Worm (Caenorhabditis elegans) whole organism, L2 larva: Measurements from ENCODE around the gene ufm-1.
A peak's percentile ranks its signal among the peaks of the same experiment; 100 is the strongest.

Experiments
- C34F6.9 ChIP-seq: fragments of 150-350 bp; optimal IDR thresholded peaks from 2 replicates; lab custom pipeline; 2014; ENCODE audit warnings: missing biosample characterization, missing genetic modification characterization
- F13H6.1 ChIP-seq: sonication (generic microtip); optimal IDR thresholded peaks from 2 replicates; lab custom pipeline; 2016; ENCODE audit warnings: missing genetic modification characterization, missing compliant biosample characterization
- R02D3.7 ChIP-seq: fragments of 150-350 bp; optimal IDR thresholded peaks from 2 replicates; lab custom pipeline; 2014; ENCODE audit warnings: missing biosample characterization, missing genetic modification characterization
- Y55F3AM.14 ChIP-seq: fragments of 200-800 bp; sonication (Bioruptor generic); optimal IDR thresholded peaks from 2 replicates; lab custom pipeline; 2018; ENCODE audit warnings: mild to moderate bottlenecking, missing genetic modification characterization, missing compliant biosample characterization
- ZK546.5 ChIP-seq: sonication (generic microtip); optimal IDR thresholded peaks from 2 replicates; lab custom pipeline; 2017; ENCODE audit warnings: missing biosample characterization, missing genetic modification characterization
- alr-1 ChIP-seq: fragments of 150-350 bp; optimal IDR thresholded peaks from 2 replicates; lab custom pipeline; 2014; ENCODE audit warnings: missing biosample characterization, missing genetic modification characterization
- aly-2 ChIP-seq: fragments of 150-350 bp; optimal IDR thresholded peaks from 2 replicates; lab custom pipeline; 2014; ENCODE audit warnings: missing biosample characterization, missing genetic modification characterization
- ama-1 ChIP-seq: fragments of 150-350 bp; optimal IDR thresholded peaks from 2 replicates; lab custom pipeline; 2018; ENCODE audit warnings: inconsistent platforms
- crh-2 ChIP-seq: sonication (generic microtip); optimal IDR thresholded peaks from 2 replicates; lab custom pipeline; 2017; ENCODE audit warnings: missing biosample characterization, missing genetic modification characterization
- dmd-4 ChIP-seq: sonication (generic microtip); optimal IDR thresholded peaks from 2 replicates; lab custom pipeline; 2017; ENCODE audit warnings: missing biosample characterization, missing genetic modification characterization
- elt-1 ChIP-seq: fragments of 150-350 bp; optimal IDR thresholded peaks from 2 replicates; lab custom pipeline; 2014; ENCODE audit warnings: missing biosample characterization, missing genetic modification characterization
- fos-1 ChIP-seq: fragments of 150-350 bp; optimal IDR thresholded peaks from 2 replicates; lab custom pipeline; 2014; ENCODE audit warnings: missing biosample characterization, missing genetic modification characterization
- gmeb-1 ChIP-seq: fragments of 150-350 bp; optimal IDR thresholded peaks from 2 replicates; lab custom pipeline; 2014; ENCODE audit warnings: missing biosample characterization, missing genetic modification characterization
- lsy-2 ChIP-seq, 2 experiments: fragments of 150-350 bp in 1 of 2; sonication (generic microtip) in 1 of 2; optimal IDR thresholded peaks; 2 replicates each; lab custom pipeline; 2014 to 2017; ENCODE audit warnings: missing biosample characterization in 2 of 2, missing genetic modification characterization in 2 of 2
- mbf-1 ChIP-seq: sonication (generic microtip); optimal IDR thresholded peaks from 2 replicates; lab custom pipeline; 2017; ENCODE audit warnings: missing biosample characterization, missing genetic modification characterization
- mdl-1 ChIP-seq, 2 experiments: fragments of 150-350 bp in 1 of 2; sonication (generic microtip) in 1 of 2; optimal IDR thresholded peaks; 2 replicates each; lab custom pipeline; 2017; ENCODE audit warnings: missing biosample characterization in 2 of 2, missing genetic modification characterization in 2 of 2
- nhr-10 ChIP-seq: sonication (generic microtip); optimal IDR thresholded peaks from 2 replicates; lab custom pipeline; 2017; ENCODE audit warnings: missing biosample characterization, missing genetic modification characterization
- nhr-11 ChIP-seq: fragments of 150-350 bp; optimal IDR thresholded peaks from 2 replicates; lab custom pipeline; 2014; ENCODE audit warnings: missing biosample characterization, missing genetic modification characterization
- nhr-12 ChIP-seq: fragments of 150-350 bp; optimal IDR thresholded peaks from 2 replicates; lab custom pipeline; 2014; ENCODE audit warnings: missing biosample characterization, missing genetic modification characterization
- nhr-129 ChIP-seq: fragments of 150-350 bp; optimal IDR thresholded peaks from 2 replicates; lab custom pipeline; 2014; ENCODE audit warnings: missing biosample characterization, missing genetic modification characterization
- nhr-21 ChIP-seq: fragments of 150-350 bp; optimal IDR thresholded peaks from 2 replicates; lab custom pipeline; 2014; ENCODE audit warnings: missing biosample characterization, missing genetic modification characterization
- nhr-23 ChIP-seq: fragments of 150-350 bp; optimal IDR thresholded peaks from 2 replicates; lab custom pipeline; 2014; ENCODE audit warnings: missing biosample characterization, missing genetic modification reagents, missing genetic modification characterization
- nhr-25 ChIP-seq: fragments of 150-350 bp; sonication (generic microtip); optimal IDR thresholded peaks from 3 replicates; lab custom pipeline; 2014; ENCODE audit warnings: missing biosample characterization, missing genetic modification characterization
- nhr-6 ChIP-seq: fragments of 150-350 bp; optimal IDR thresholded peaks from 2 replicates; lab custom pipeline; 2014; ENCODE audit warnings: missing biosample characterization, missing genetic modification characterization
- nhr-77 ChIP-seq: fragments of 150-350 bp; optimal IDR thresholded peaks from 2 replicates; lab custom pipeline; 2014; ENCODE audit warnings: missing biosample characterization, missing genetic modification characterization
- peb-1 ChIP-seq: fragments of 150-350 bp; optimal IDR thresholded peaks from 2 replicates; lab custom pipeline; 2014; ENCODE audit warnings: missing biosample characterization, missing genetic modification characterization
- skn-1 ChIP-seq: sonication (generic microtip); optimal IDR thresholded peaks from 2 replicates; lab custom pipeline; 2017; ENCODE audit warnings: missing biosample characterization, missing genetic modification characterization
- sma-3 ChIP-seq: sonication (generic microtip); optimal IDR thresholded peaks from 2 replicates; lab custom pipeline; 2016; ENCODE audit warnings: missing genetic modification reagents, missing genetic modification characterization, missing compliant biosample characterization
- sma-9 ChIP-seq, 2 experiments: fragments of 150-350 bp in 1 of 2; sonication (generic microtip) in 1 of 2; optimal IDR thresholded peaks; 2 replicates each; lab custom pipeline; 2014 to 2016; ENCODE audit warnings: missing genetic modification characterization in 2 of 2, mild to moderate bottlenecking in 1 of 2, missing biosample characterization in 1 of 2, missing compliant biosample characterization in 1 of 2, missing genetic modification reagents in 1 of 2, moderate library complexity in 1 of 2
- snpc-4 ChIP-seq: fragments of 150-350 bp; optimal IDR thresholded peaks from 2 replicates; lab custom pipeline; 2014; ENCODE audit warnings: missing biosample characterization, missing genetic modification characterization
- unc-39 ChIP-seq: fragments of 150-350 bp; optimal IDR thresholded peaks from 2 replicates; lab custom pipeline; 2014; ENCODE audit warnings: missing biosample characterization, missing genetic modification characterization
- unc-55 ChIP-seq: fragments of 150-350 bp; sonication (generic microtip); optimal IDR thresholded peaks from 3 replicates; lab custom pipeline; 2014; ENCODE audit warnings: missing biosample characterization, missing genetic modification reagents, missing genetic modification characterization
- unc-62 ChIP-seq: fragments of 150-350 bp; optimal IDR thresholded peaks from 2 replicates; lab custom pipeline; 2014; ENCODE audit warnings: missing biosample characterization, missing genetic modification reagents, missing genetic modification characterization
- zag-1 ChIP-seq: fragments of 150-350 bp; optimal IDR thresholded peaks from 2 replicates; lab custom pipeline; 2014; ENCODE audit warnings: missing biosample characterization, missing genetic modification characterization
- ztf-1 ChIP-seq: fragments of 200-800 bp; sonication (Bioruptor generic); conservative IDR thresholded peaks from 2 replicates; pipeline ENCODE4 v1.3.6; 2022; ENCODE audit warnings: missing genetic modification characterization, missing compliant biosample characterization
- ztf-11 ChIP-seq: sonication (generic microtip); optimal IDR thresholded peaks from 2 replicates; lab custom pipeline; 2017; ENCODE audit warnings: missing biosample characterization, missing genetic modification characterization

ufm-1 gene

DNA sequence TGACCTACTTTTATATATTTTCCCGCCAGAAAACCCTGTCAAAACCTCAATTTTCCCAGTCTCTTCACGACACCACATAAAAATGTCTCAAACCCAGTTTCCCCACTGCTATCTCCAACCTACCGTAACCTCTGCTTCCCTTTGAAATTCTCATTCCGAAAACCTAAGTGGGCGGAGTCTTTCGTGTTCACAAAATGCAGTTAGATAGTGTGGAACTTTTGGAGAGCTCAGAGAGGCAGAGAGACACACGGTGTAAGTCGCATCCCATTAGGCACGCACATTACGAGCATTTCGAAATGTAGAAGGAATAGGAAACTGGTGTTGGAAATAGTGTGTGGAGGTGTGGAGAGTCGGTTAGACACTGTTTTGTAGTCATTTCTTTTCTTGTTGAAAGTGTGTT is 38.9 kb upstream of the ufm-1 start:
- peak in 1 of 2 experiments; percentile 57 for TF ChIP-seq lsy-2 (tag; optimal IDR thresholded peaks at IDR 0.05; lab: Kevin White, UChicago)
- no peak for TF ChIP-seq gmeb-1
- TF ChIP-seq nhr-25 (tag; lab: Kevin White, UChicago), result no peak
- TF ChIP-seq sma-3 (GFP tag; lab: Kevin White, UChicago), result no peak
- TF ChIP-seq sma-9 (GFP tag; optimal IDR thresholded peaks at IDR 0.05; lab: Kevin White, UChicago), result no peak
- no peak for TF ChIP-seq sma-9 (tag; optimal IDR thresholded peaks at IDR 0.05; lab: Kevin White, UChicago)
- no peak for TF ChIP-seq alr-1
- no peak for TF ChIP-seq snpc-4 (tag; lab: Kevin White, UChicago)
- no peak for TF ChIP-seq mbf-1
- no peak for TF ChIP-seq Y55F3AM.14
- TF ChIP-seq ztf-11 (tag; lab: Kevin White, UChicago), result no peak
- TF ChIP-seq nhr-21 (tag; lab: Kevin White, UChicago), result no peak
- no peak for TF ChIP-seq F13H6.1 (tag; lab: Kevin White, UChicago)
- no peak for TF ChIP-seq ztf-1
- no peak for TF ChIP-seq aly-2
- TF ChIP-seq unc-55, result peak; percentile 43
- no peak for TF ChIP-seq zag-1 (tag; lab: Kevin White, UChicago)
- TF ChIP-seq fos-1 (tag; lab: Kevin White, UChicago), result no peak
- TF ChIP-seq nhr-129 (tag; lab: Kevin White, UChicago), result peak; percentile 41
- no peak for TF ChIP-seq elt-1 (tag; lab: Kevin White, UChicago)
- TF ChIP-seq nhr-6 (tag; lab: Kevin White, UChicago), result no peak
- no peak for TF ChIP-seq R02D3.7 (tag; lab: Kevin White, UChicago)
- TF ChIP-seq nhr-12 (tag; lab: Kevin White, UChicago), result no peak

DNA sequence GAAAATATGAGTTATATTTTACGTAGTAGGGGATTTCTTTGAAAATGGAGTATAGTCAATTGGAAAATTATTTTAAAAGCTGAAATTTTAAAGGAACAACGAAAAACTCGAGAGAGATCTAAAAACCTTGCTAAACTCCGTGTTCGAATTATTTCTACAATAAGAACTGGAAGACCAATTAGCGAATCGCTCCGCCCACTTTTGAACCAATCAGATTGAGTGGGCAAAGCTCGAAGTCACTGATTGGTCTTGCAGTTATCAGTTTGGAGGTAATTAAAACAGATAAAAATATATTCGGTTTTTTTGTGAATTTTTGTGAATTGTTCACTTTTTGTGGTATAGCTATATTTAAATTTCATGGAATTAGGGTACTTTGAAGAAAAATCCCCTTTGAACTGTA is 35.5 kb upstream of the ufm-1 start:
- TF ChIP-seq lsy-2 (tag; optimal IDR thresholded peaks at IDR 0.05; lab: Kevin White, UChicago), result peak in 1 of 2 experiments; percentile 5
- TF ChIP-seq unc-55, result no peak
- no peak for TF ChIP-seq nhr-23 (tag; lab: Kevin White, UChicago)
- TF ChIP-seq, all 48 proteins: peak for 1

DNA sequence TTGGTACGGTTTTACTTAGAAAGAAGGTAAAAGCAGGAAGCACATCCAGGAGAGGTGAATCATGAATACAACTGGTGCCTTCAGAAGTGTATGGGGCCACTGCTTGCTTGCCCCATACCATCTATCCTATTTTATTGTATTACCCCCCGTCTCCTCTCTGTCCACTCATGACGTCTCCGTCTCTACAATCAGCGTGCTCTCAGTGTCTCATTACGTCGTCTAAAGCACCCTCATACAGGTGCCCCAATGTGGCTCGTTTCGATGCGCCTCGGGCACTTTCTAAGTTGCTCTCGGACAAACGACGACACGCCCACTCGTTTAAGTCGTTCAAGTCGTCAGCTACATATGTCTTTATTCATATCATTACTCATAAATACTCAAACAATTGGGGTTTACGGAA is 34.7 kb upstream of the ufm-1 start:
- TF ChIP-seq nhr-21 (tag; lab: Kevin White, UChicago) (no peak), fos-1 (tag; lab: Kevin White, UChicago) (no peak), skn-1 (tag; lab: Kevin White, UChicago) (no peak), nhr-23 (tag; lab: Kevin White, UChicago) (no peak), ztf-1 (no peak), elt-1 (tag; lab: Kevin White, UChicago) (no peak), unc-55 (no peak), crh-2 (no peak), unc-62 (GFP tag; lab: Kevin White, UChicago) (no peak), Y55F3AM.14 (no peak), ama-1 (lab: Kevin White, UChicago) (no peak), nhr-77 (tag; lab: Kevin White, UChicago) (no peak), peb-1 (tag; lab: Kevin White, UChicago) (no peak), nhr-10 (tag; lab: Kevin White, UChicago) (no peak), nhr-12 (tag; lab: Kevin White, UChicago) (no peak), unc-39 (tag; lab: Kevin White, UChicago) (no peak), gmeb-1 (no peak)

DNA sequence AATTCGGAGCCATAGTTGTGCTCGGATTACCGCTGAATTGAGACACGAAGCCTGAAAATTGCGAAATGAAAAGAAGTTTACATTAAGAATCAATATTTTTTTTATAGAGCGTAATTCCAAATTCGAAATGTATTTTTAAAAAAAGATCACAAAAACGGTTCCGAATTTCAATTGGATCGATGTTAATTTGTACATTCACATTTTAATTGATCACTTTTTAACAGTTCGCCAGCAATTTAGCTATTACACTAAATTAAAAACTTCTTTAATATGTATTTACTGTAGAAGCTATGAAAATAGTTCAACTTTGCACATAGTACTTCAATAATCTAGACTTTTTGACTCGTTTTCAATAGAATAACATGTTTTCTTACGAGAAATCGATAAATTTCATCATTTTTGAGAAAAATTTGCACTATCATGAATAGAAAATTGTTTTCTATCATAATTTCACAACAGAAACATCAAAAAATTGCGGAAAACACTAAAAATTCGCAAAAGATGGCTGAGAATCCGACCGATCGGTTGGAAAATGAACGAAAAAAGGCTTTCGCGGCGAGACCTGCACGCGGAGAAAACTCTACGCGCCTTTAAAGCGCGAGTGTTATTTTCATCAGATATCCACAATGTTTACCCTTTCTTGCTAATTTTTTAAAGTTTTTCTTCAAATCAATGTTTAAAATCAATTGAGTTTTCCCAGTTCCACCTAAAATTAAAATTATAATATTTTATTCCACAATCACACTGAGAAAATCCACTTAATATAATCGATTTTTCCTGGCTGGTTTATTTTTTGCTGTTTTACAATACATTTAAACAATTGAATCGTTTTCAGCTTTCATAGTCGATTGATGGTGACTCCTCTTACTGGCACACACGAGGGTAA is 30.0 kb upstream of the ufm-1 start, which contains the start of the genes egl-45 and kcmf-1:
TSS of gene egl-45 (minus strand) at position 51 of the 886 bp plus-strand sequence.
TSS of gene kcmf-1 (plus strand) at position 836 of the 886 bp plus-strand sequence.
- TF ChIP-seq ZK546.5 (tag; lab: Kevin White, UChicago) (no peak), nhr-129 (tag; lab: Kevin White, UChicago) (peak; percentile 12), sma-3 (GFP tag; lab: Kevin White, UChicago) (no peak), R02D3.7 (tag; lab: Kevin White, UChicago) (no peak), dmd-4 (tag; lab: Kevin White, UChicago) (no peak), nhr-11 (tag; lab: Kevin White, UChicago) (no peak), C34F6.9 (tag; lab: Kevin White, UChicago) (peak; percentile 42), mdl-1 (tag; optimal IDR thresholded peaks at IDR 0.05; lab: Kevin White, UChicago) (no peak), lsy-2 (tag; optimal IDR thresholded peaks at IDR 0.05; lab: Kevin White, UChicago) (peak in 1 of 2 experiments; percentile 61)
